Worm (Caenorhabditis elegans) whole organism, late embryonic: ENCODE data around the gene str-155.

Source experiments
- K02D7.2 ChIP-seq: sonication (generic microtip); optimal IDR thresholded peaks from 2 replicates; lab custom pipeline; 2017; ENCODE audit warnings: mild to moderate bottlenecking, missing genetic modification characterization, missing compliant biosample characterization
- K09A11.1 ChIP-seq: sonication (generic microtip); optimal IDR thresholded peaks from 2 replicates; lab custom pipeline; 2017; ENCODE audit warnings: antibody characterized with exemption, mild to moderate bottlenecking, missing genetic modification characterization, missing compliant biosample characterization; ENCODE audit not compliant: insufficient read depth
- T23F11.4 ChIP-seq: fragments of 200-800 bp; sonication (Bioruptor generic); optimal IDR thresholded peaks from 2 replicates; lab custom pipeline; 2018; ENCODE audit warnings: mild to moderate bottlenecking, missing genetic modification characterization, missing compliant biosample characterization
- Y22D7AL.16 ChIP-seq: sonication (generic microtip); optimal IDR thresholded peaks from 2 replicates; lab custom pipeline; 2016; ENCODE audit warnings: missing genetic modification characterization, missing compliant biosample characterization
- ahr-1 ChIP-seq: sonication (generic microtip); optimal IDR thresholded peaks from 2 replicates; lab custom pipeline; 2016; ENCODE audit warnings: missing genetic modification characterization, missing compliant biosample characterization
- ceh-18 ChIP-seq: sonication (generic microtip); optimal IDR thresholded peaks from 2 replicates; lab custom pipeline; 2016; ENCODE audit warnings: missing genetic modification characterization, missing compliant biosample characterization
- ceh-2 ChIP-seq: sonication (generic microtip); optimal IDR thresholded peaks from 2 replicates; lab custom pipeline; 2016; ENCODE audit warnings: missing genotype, missing genetic modification characterization, missing compliant biosample characterization
- ceh-30 ChIP-seq: fragments of 150-350 bp; optimal IDR thresholded peaks from 2 replicates; lab custom pipeline; 2014; ENCODE audit warnings: missing biosample characterization, missing genetic modification characterization
- ceh-31 ChIP-seq: sonication (generic microtip); optimal IDR thresholded peaks from 2 replicates; lab custom pipeline; 2016; ENCODE audit warnings: missing genetic modification characterization, missing compliant biosample characterization
- ceh-34 ChIP-seq: sonication (generic microtip); optimal IDR thresholded peaks from 2 replicates; lab custom pipeline; 2016; ENCODE audit warnings: mild to moderate bottlenecking, missing genetic modification characterization, missing compliant biosample characterization
- ceh-6 ChIP-seq: fragments of 200-800 bp; sonication (Bioruptor generic); optimal IDR thresholded peaks from 2 replicates; lab custom pipeline; 2018; ENCODE audit warnings: mild to moderate bottlenecking, missing genetic modification characterization, missing compliant biosample characterization
- ceh-9 ChIP-seq: sonication (generic microtip); optimal IDR thresholded peaks from 2 replicates; lab custom pipeline; 2016; ENCODE audit warnings: mild to moderate bottlenecking, missing genetic modification characterization, inconsistent platforms, missing compliant biosample characterization
- dmd-4 ChIP-seq: sonication (generic microtip); optimal IDR thresholded peaks from 2 replicates; lab custom pipeline; 2016; ENCODE audit warnings: borderline replicate concordance, missing genetic modification characterization, missing compliant biosample characterization
- dve-1 ChIP-seq: sonication (generic microtip); optimal IDR thresholded peaks from 2 replicates; lab custom pipeline; 2017; ENCODE audit warnings: antibody characterized with exemption, mild to moderate bottlenecking, missing genetic modification characterization, missing compliant biosample characterization
- elt-2 ChIP-seq: sonication (generic microtip); optimal IDR thresholded peaks from 2 replicates; lab custom pipeline; 2016; ENCODE audit warnings: missing genetic modification reagents, missing genetic modification characterization, missing compliant biosample characterization
- elt-4 ChIP-seq: sonication (generic microtip); optimal IDR thresholded peaks from 2 replicates; lab custom pipeline; 2016; ENCODE audit warnings: missing genetic modification characterization, missing compliant biosample characterization
- ets-4 ChIP-seq: sonication (generic microtip); optimal IDR thresholded peaks from 2 replicates; lab custom pipeline; 2016; ENCODE audit warnings: missing genetic modification characterization, missing compliant biosample characterization
- fkh-10 ChIP-seq: fragments of 150-350 bp; optimal IDR thresholded peaks from 2 replicates; lab custom pipeline; 2014; ENCODE audit warnings: missing biosample characterization, missing genetic modification reagents, missing genetic modification characterization
- fkh-6 ChIP-seq: sonication (generic microtip); optimal IDR thresholded peaks from 2 replicates; lab custom pipeline; 2016; ENCODE audit warnings: missing genetic modification characterization, missing compliant biosample characterization
- gmeb-2 ChIP-seq: sonication (generic microtip); optimal IDR thresholded peaks from 2 replicates; lab custom pipeline; 2016; ENCODE audit warnings: missing genetic modification characterization, inconsistent platforms, missing compliant biosample characterization
- hlh-15 ChIP-seq: sonication (generic microtip); optimal IDR thresholded peaks from 2 replicates; lab custom pipeline; 2016; ENCODE audit warnings: missing genetic modification characterization, missing compliant biosample characterization
- hlh-6 ChIP-seq: sonication (generic microtip); optimal IDR thresholded peaks from 2 replicates; lab custom pipeline; 2016; ENCODE audit warnings: missing genotype, missing genetic modification characterization, missing compliant biosample characterization
- hlh-8 ChIP-seq: sonication (generic microtip); optimal IDR thresholded peaks from 2 replicates; lab custom pipeline; 2016; ENCODE audit warnings: missing genotype, missing genetic modification characterization, missing compliant biosample characterization
- lin-11 ChIP-seq: fragments of 200-800 bp; sonication (Bioruptor generic); optimal IDR thresholded peaks from 2 replicates; lab custom pipeline; 2018; ENCODE audit warnings: mild to moderate bottlenecking, missing genetic modification characterization, missing compliant biosample characterization
- madf-2 ChIP-seq: sonication (generic microtip); optimal IDR thresholded peaks from 2 replicates; lab custom pipeline; 2017; ENCODE audit warnings: missing genetic modification characterization, missing compliant biosample characterization
- nfya-1 ChIP-seq: sonication (generic microtip); optimal IDR thresholded peaks from 2 replicates; lab custom pipeline; 2017; ENCODE audit warnings: missing genetic modification characterization, mild to moderate bottlenecking, missing compliant biosample characterization, antibody characterized with exemption, moderate library complexity
- nhr-11 ChIP-seq: fragments of 150-350 bp; optimal IDR thresholded peaks from 2 replicates; lab custom pipeline; 2014; ENCODE audit warnings: missing biosample characterization, missing genetic modification characterization
- nhr-232 ChIP-seq: sonication (generic microtip); optimal IDR thresholded peaks from 2 replicates; lab custom pipeline; 2016; ENCODE audit warnings: missing genetic modification characterization, missing compliant biosample characterization
- pat-9 ChIP-seq: fragments of 200-800 bp; sonication (Bioruptor generic); optimal IDR thresholded peaks from 2 replicates; lab custom pipeline; 2018; ENCODE audit warnings: mild to moderate bottlenecking, missing genetic modification characterization, moderate library complexity, missing compliant biosample characterization
- pax-1 ChIP-seq: fragments of 150-350 bp; optimal IDR thresholded peaks from 2 replicates; lab custom pipeline; 2014; ENCODE audit warnings: missing biosample characterization, missing genetic modification characterization
- pqm-1 ChIP-seq: sonication (generic microtip); optimal IDR thresholded peaks from 2 replicates; lab custom pipeline; 2016; ENCODE audit warnings: missing genetic modification characterization, missing compliant biosample characterization
- pros-1 ChIP-seq: fragments of 150-350 bp; optimal IDR thresholded peaks from 2 replicates; lab custom pipeline; 2014; ENCODE audit warnings: missing biosample characterization, missing genetic modification reagents, missing genetic modification characterization
- tbx-2 ChIP-seq: sonication (generic microtip); optimal IDR thresholded peaks from 2 replicates; lab custom pipeline; 2016; ENCODE audit warnings: missing genetic modification characterization, missing compliant biosample characterization
- unc-3 ChIP-seq, 2 experiments: fragments of 200-800 bp in 1 of 2; sonication (Bioruptor generic) in 1 of 2; sonication (generic microtip) in 1 of 2; conservative IDR thresholded peaks in 1 of 2; optimal IDR thresholded peaks in 1 of 2; 2 replicates each; pipeline versions ENCODE4 v1.3.6 to Lab custom; 2016 to 2022; ENCODE audit warnings: missing compliant biosample characterization in 2 of 2, missing genetic modification characterization in 2 of 2, missing genetic modification reagents in 1 of 2
- unc-86 ChIP-seq: sonication (generic microtip); optimal IDR thresholded peaks from 2 replicates; lab custom pipeline; 2016; ENCODE audit warnings: missing genetic modification characterization, missing compliant biosample characterization

str-155 gene

ce11 chrIV:4934103-4934502 is 18.3 kb downstream of the str-155 start, which contains the start of gene str-153:
Gene str-153, plus strand, starts transcription at chrIV:4934403.
- TF ChIP-seq ceh-30 (tag; lab: Kevin White, UChicago) (no peak), unc-3 (GFP tag; conservative IDR thresholded peaks at IDR 0.05; lab: Robert Waterston, UW) (no peak), unc-3 (tag; optimal IDR thresholded peaks at IDR 0.05; lab: Kevin White, UChicago) (no peak), ceh-31 (tag; lab: Kevin White, UChicago) (no peak), fkh-10 (no peak), ceh-34 (tag; lab: Kevin White, UChicago) (no peak), dve-1 (tag; lab: Kevin White, UChicago) (no peak), elt-2 (tag; lab: Kevin White, UChicago) (no peak), pqm-1 (no peak), K02D7.2 (no peak), dmd-4 (no peak), pat-9 (tag; lab: Kevin White, UChicago) (no peak), Y22D7AL.16 (tag; lab: Kevin White, UChicago) (no peak), nhr-232 (tag; lab: Kevin White, UChicago) (no peak), ceh-6 (no peak)

ce11 chrIV:4937647-4938046 is 21.9 kb downstream of the str-155 start, which contains the start of gene fbxa-86:
Gene fbxa-86, minus strand, starts transcription at chrIV:4938013.
- TF ChIP-seq K02D7.2 (no peak), ceh-30 (tag; lab: Kevin White, UChicago) (no peak), ceh-18 (tag; lab: Kevin White, UChicago) (no peak), pax-1 (no peak), tbx-2 (no peak), K09A11.1 (tag; lab: Kevin White, UChicago) (no peak), madf-2 (tag; lab: Kevin White, UChicago) (no peak), Y22D7AL.16 (tag; lab: Kevin White, UChicago) (no peak), elt-2 (tag; lab: Kevin White, UChicago) (no peak), ets-4 (tag; lab: Kevin White, UChicago) (no peak), T23F11.4 (GFP tag; lab: Kevin White, UChicago) (no peak), nfya-1 (tag; lab: Kevin White, UChicago) (no peak), unc-3 (GFP tag; conservative IDR thresholded peaks at IDR 0.05; lab: Robert Waterston, UW) (no peak), unc-3 (tag; optimal IDR thresholded peaks at IDR 0.05; lab: Kevin White, UChicago) (no peak)

DNA sequence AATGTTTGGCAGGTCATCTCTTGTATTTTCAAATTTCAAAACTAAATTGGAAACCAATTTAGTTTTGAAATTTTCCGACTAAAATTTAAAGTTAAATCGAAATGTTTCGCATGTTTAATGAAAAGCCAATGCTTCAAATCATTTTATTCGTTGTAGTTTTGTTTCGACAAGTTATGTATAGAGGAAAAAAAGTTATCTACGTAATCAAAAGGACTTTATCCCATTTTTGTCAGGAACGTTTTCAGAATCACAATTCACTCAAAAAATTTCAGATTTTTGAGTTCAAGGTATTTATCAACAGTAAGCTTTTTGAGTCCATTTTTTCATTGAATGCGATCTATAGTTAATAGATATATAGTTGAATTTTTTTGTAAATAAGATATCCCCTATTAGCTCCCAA is 22.9 kb downstream of the str-155 start, which contains the start of gene str-168:
str-168 (plus strand) TSS at position 301 of the 400 bp plus-strand sequence.
- no peak for TF ChIP-seq ceh-30 (tag; lab: Kevin White, UChicago)
- TF ChIP-seq elt-2 (tag; lab: Kevin White, UChicago): no peak
- no peak for TF ChIP-seq lin-11 (tag; lab: Kevin White, UChicago)
- TF ChIP-seq hlh-8 (tag; lab: Kevin White, UChicago): no peak
- TF ChIP-seq ahr-1: no peak
- TF ChIP-seq hlh-15 (tag; lab: Kevin White, UChicago): no peak
- TF ChIP-seq elt-4: no peak
- TF ChIP-seq unc-86 (tag; lab: Kevin White, UChicago): no peak

ce11 chrIV:4941681-4942080 is 25.9 kb downstream of the str-155 start, which contains the start of gene Y9C9A.5:
Gene Y9C9A.5, plus strand, starts transcription at chrIV:4941981.
- TF ChIP-seq gmeb-2: no peak
- no peak for TF ChIP-seq unc-86 (tag; lab: Kevin White, UChicago)
- no peak for TF ChIP-seq ceh-9 (tag; lab: Kevin White, UChicago)
- TF ChIP-seq ceh-2: no peak
- no peak for TF ChIP-seq elt-2 (tag; lab: Kevin White, UChicago)
- TF ChIP-seq hlh-6 (tag; lab: Kevin White, UChicago): no peak
- TF ChIP-seq pqm-1: no peak
- TF ChIP-seq fkh-6: no peak
- no peak for TF ChIP-seq nhr-11 (tag; lab: Kevin White, UChicago)
- TF ChIP-seq ceh-6: no peak
- no peak for TF ChIP-seq pros-1 (tag; lab: Kevin White, UChicago)
- no peak for TF ChIP-seq pat-9 (tag; lab: Kevin White, UChicago)
- TF ChIP-seq K09A11.1 (tag; lab: Kevin White, UChicago): no peak
- TF ChIP-seq nhr-232 (tag; lab: Kevin White, UChicago): no peak
- TF ChIP-seq, all 69 proteins: peak for 0
